Worm (Caenorhabditis elegans) whole organism, L2 larva: Measurements from ENCODE around the gene fbxa-150.

ENCODE experiments used
- C34F6.9 ChIP-seq: fragments of 150-350 bp; optimal IDR thresholded peaks from 2 replicates; lab custom pipeline; 2014; ENCODE audit warnings: missing biosample characterization, missing genetic modification characterization
- F13H6.1 ChIP-seq: sonication (generic microtip); optimal IDR thresholded peaks from 2 replicates; lab custom pipeline; 2016; ENCODE audit warnings: missing genetic modification characterization, missing compliant biosample characterization
- R02D3.7 ChIP-seq: fragments of 150-350 bp; optimal IDR thresholded peaks from 2 replicates; lab custom pipeline; 2014; ENCODE audit warnings: missing biosample characterization, missing genetic modification characterization
- Y55F3AM.14 ChIP-seq: fragments of 200-800 bp; sonication (Bioruptor generic); optimal IDR thresholded peaks from 2 replicates; lab custom pipeline; 2018; ENCODE audit warnings: mild to moderate bottlenecking, missing genetic modification characterization, missing compliant biosample characterization
- alr-1 ChIP-seq: fragments of 150-350 bp; optimal IDR thresholded peaks from 2 replicates; lab custom pipeline; 2014; ENCODE audit warnings: missing biosample characterization, missing genetic modification characterization
- aly-2 ChIP-seq: fragments of 150-350 bp; optimal IDR thresholded peaks from 2 replicates; lab custom pipeline; 2014; ENCODE audit warnings: missing biosample characterization, missing genetic modification characterization
- ama-1 ChIP-seq: fragments of 150-350 bp; optimal IDR thresholded peaks from 2 replicates; lab custom pipeline; 2018; ENCODE audit warnings: inconsistent platforms
- blmp-1 ChIP-seq: sonication (generic microtip); optimal IDR thresholded peaks from 2 replicates; lab custom pipeline; 2017; ENCODE audit warnings: missing genetic modification characterization, mild to moderate bottlenecking, missing compliant biosample characterization, antibody characterized with exemption, moderate library complexity; ENCODE audit not compliant: insufficient read depth
- ceh-16 ChIP-seq: fragments of 150-350 bp; optimal IDR thresholded peaks from 2 replicates; lab custom pipeline; 2014; ENCODE audit warnings: missing biosample characterization, missing genetic modification characterization
- ceh-82 ChIP-seq: fragments of 150-350 bp; optimal IDR thresholded peaks from 2 replicates; lab custom pipeline; 2014; ENCODE audit warnings: missing biosample characterization, missing genetic modification characterization
- crh-2 ChIP-seq: sonication (generic microtip); optimal IDR thresholded peaks from 2 replicates; lab custom pipeline; 2017; ENCODE audit warnings: missing biosample characterization, missing genetic modification characterization
- dmd-4 ChIP-seq: sonication (generic microtip); optimal IDR thresholded peaks from 2 replicates; lab custom pipeline; 2017; ENCODE audit warnings: missing biosample characterization, missing genetic modification characterization
- elt-1 ChIP-seq: fragments of 150-350 bp; optimal IDR thresholded peaks from 2 replicates; lab custom pipeline; 2014; ENCODE audit warnings: missing biosample characterization, missing genetic modification characterization
- elt-3 ChIP-seq: sonication (generic microtip); optimal IDR thresholded peaks from 2 replicates; lab custom pipeline; 2017; ENCODE audit warnings: missing biosample characterization, missing genetic modification characterization
- fos-1 ChIP-seq: fragments of 150-350 bp; optimal IDR thresholded peaks from 2 replicates; lab custom pipeline; 2014; ENCODE audit warnings: missing biosample characterization, missing genetic modification characterization
- gmeb-1 ChIP-seq: fragments of 150-350 bp; optimal IDR thresholded peaks from 2 replicates; lab custom pipeline; 2014; ENCODE audit warnings: missing biosample characterization, missing genetic modification characterization
- lin-11 ChIP-seq: fragments of 150-350 bp; sonication (generic microtip); optimal IDR thresholded peaks from 2 replicates; lab custom pipeline; 2014; ENCODE audit warnings: missing biosample characterization, missing genetic modification characterization, inconsistent platforms, mixed read lengths
- lin-13 ChIP-seq: fragments of 150-350 bp; optimal IDR thresholded peaks from 2 replicates; lab custom pipeline; 2014; ENCODE audit warnings: missing biosample characterization, missing genetic modification reagents, missing genetic modification characterization
- lsy-2 ChIP-seq, 2 experiments: fragments of 150-350 bp in 1 of 2; sonication (generic microtip) in 1 of 2; optimal IDR thresholded peaks; 2 replicates each; lab custom pipeline; 2014 to 2017; ENCODE audit warnings: missing biosample characterization in 2 of 2, missing genetic modification characterization in 2 of 2
- mab-5 ChIP-seq: fragments of 150-350 bp; optimal IDR thresholded peaks from 2 replicates; lab custom pipeline; 2014; ENCODE audit warnings: missing biosample characterization, missing genetic modification characterization
- mbf-1 ChIP-seq: sonication (generic microtip); optimal IDR thresholded peaks from 2 replicates; lab custom pipeline; 2017; ENCODE audit warnings: missing biosample characterization, missing genetic modification characterization
- mdl-1 ChIP-seq, 2 experiments: fragments of 150-350 bp in 1 of 2; sonication (generic microtip) in 1 of 2; optimal IDR thresholded peaks; 2 replicates each; lab custom pipeline; 2017; ENCODE audit warnings: missing biosample characterization in 2 of 2, missing genetic modification characterization in 2 of 2
- nhr-10 ChIP-seq: sonication (generic microtip); optimal IDR thresholded peaks from 2 replicates; lab custom pipeline; 2017; ENCODE audit warnings: missing biosample characterization, missing genetic modification characterization
- nhr-11 ChIP-seq: fragments of 150-350 bp; optimal IDR thresholded peaks from 2 replicates; lab custom pipeline; 2014; ENCODE audit warnings: missing biosample characterization, missing genetic modification characterization
- nhr-12 ChIP-seq: fragments of 150-350 bp; optimal IDR thresholded peaks from 2 replicates; lab custom pipeline; 2014; ENCODE audit warnings: missing biosample characterization, missing genetic modification characterization
- nhr-129 ChIP-seq: fragments of 150-350 bp; optimal IDR thresholded peaks from 2 replicates; lab custom pipeline; 2014; ENCODE audit warnings: missing biosample characterization, missing genetic modification characterization
- nhr-21 ChIP-seq: fragments of 150-350 bp; optimal IDR thresholded peaks from 2 replicates; lab custom pipeline; 2014; ENCODE audit warnings: missing biosample characterization, missing genetic modification characterization
- nhr-23 ChIP-seq: fragments of 150-350 bp; optimal IDR thresholded peaks from 2 replicates; lab custom pipeline; 2014; ENCODE audit warnings: missing biosample characterization, missing genetic modification reagents, missing genetic modification characterization
- nhr-237 ChIP-seq: fragments of 150-350 bp; optimal IDR thresholded peaks from 2 replicates; lab custom pipeline; 2014; ENCODE audit warnings: missing biosample characterization, missing genetic modification characterization
- nhr-25 ChIP-seq: fragments of 150-350 bp; sonication (generic microtip); optimal IDR thresholded peaks from 3 replicates; lab custom pipeline; 2014; ENCODE audit warnings: missing biosample characterization, missing genetic modification characterization
- nhr-6 ChIP-seq: fragments of 150-350 bp; optimal IDR thresholded peaks from 2 replicates; lab custom pipeline; 2014; ENCODE audit warnings: missing biosample characterization, missing genetic modification characterization
- nhr-77 ChIP-seq: fragments of 150-350 bp; optimal IDR thresholded peaks from 2 replicates; lab custom pipeline; 2014; ENCODE audit warnings: missing biosample characterization, missing genetic modification characterization
- peb-1 ChIP-seq: fragments of 150-350 bp; optimal IDR thresholded peaks from 2 replicates; lab custom pipeline; 2014; ENCODE audit warnings: missing biosample characterization, missing genetic modification characterization
- sem-4 ChIP-seq: fragments of 150-350 bp; optimal IDR thresholded peaks from 2 replicates; lab custom pipeline; 2014; ENCODE audit warnings: missing biosample characterization, missing genetic modification reagents, missing genetic modification characterization
- skn-1 ChIP-seq: sonication (generic microtip); optimal IDR thresholded peaks from 2 replicates; lab custom pipeline; 2017; ENCODE audit warnings: missing biosample characterization, missing genetic modification characterization
- sma-9 ChIP-seq, 2 experiments: fragments of 150-350 bp in 1 of 2; sonication (generic microtip) in 1 of 2; optimal IDR thresholded peaks; 2 replicates each; lab custom pipeline; 2014 to 2016; ENCODE audit warnings: missing genetic modification characterization in 2 of 2, mild to moderate bottlenecking in 1 of 2, missing biosample characterization in 1 of 2, missing compliant biosample characterization in 1 of 2, missing genetic modification reagents in 1 of 2, moderate library complexity in 1 of 2
- unc-39 ChIP-seq: fragments of 150-350 bp; optimal IDR thresholded peaks from 2 replicates; lab custom pipeline; 2014; ENCODE audit warnings: missing biosample characterization, missing genetic modification characterization
- unc-55 ChIP-seq: fragments of 150-350 bp; sonication (generic microtip); optimal IDR thresholded peaks from 3 replicates; lab custom pipeline; 2014; ENCODE audit warnings: missing biosample characterization, missing genetic modification reagents, missing genetic modification characterization
- unc-62 ChIP-seq: fragments of 150-350 bp; optimal IDR thresholded peaks from 2 replicates; lab custom pipeline; 2014; ENCODE audit warnings: missing biosample characterization, missing genetic modification reagents, missing genetic modification characterization
- zag-1 ChIP-seq: fragments of 150-350 bp; optimal IDR thresholded peaks from 2 replicates; lab custom pipeline; 2014; ENCODE audit warnings: missing biosample characterization, missing genetic modification characterization
- ztf-1 ChIP-seq: fragments of 200-800 bp; sonication (Bioruptor generic); conservative IDR thresholded peaks from 2 replicates; pipeline ENCODE4 v1.3.6; 2022; ENCODE audit warnings: missing genetic modification characterization, missing compliant biosample characterization
- ztf-11 ChIP-seq: sonication (generic microtip); optimal IDR thresholded peaks from 2 replicates; lab custom pipeline; 2017; ENCODE audit warnings: missing biosample characterization, missing genetic modification characterization

Gene fbxa-150

DNA sequence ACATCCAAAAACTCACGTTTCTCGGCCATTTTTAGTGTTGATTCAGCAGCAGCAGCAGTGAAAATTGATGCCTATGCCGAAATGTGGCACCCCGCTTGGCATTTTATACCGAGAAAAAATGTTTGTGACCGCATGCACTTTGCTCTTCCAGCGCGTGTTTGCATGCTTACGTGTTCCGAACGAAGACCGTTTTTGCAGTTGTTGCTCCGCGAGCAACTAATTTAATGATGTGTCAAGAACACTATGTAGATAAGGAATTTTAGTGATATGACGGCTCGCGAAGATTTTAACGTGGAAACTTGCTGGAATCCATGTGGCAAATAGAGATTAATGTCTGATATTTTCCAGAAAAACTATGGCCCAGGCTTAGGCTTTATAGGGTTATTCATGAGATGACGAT lies 23.4 kb upstream of the fbxa-150 start, which contains the start of gene dct-16:
TSS of gene dct-16 (minus strand) at position 78 of the 400 bp plus-strand sequence.
- TF ChIP-seq crh-2 (tag; lab: Kevin White, UChicago) (peak; percentile 74), ceh-16 (tag; lab: Kevin White, UChicago) (no peak), nhr-25 (tag; lab: Kevin White, UChicago) (no peak), peb-1 (tag; lab: Kevin White, UChicago) (no peak), aly-2 (tag; lab: Kevin White, UChicago) (no peak), blmp-1 (tag; lab: Kevin White, UChicago) (no peak), sma-9 (GFP tag; optimal IDR thresholded peaks at IDR 0.05; lab: Kevin White, UChicago) (peak; percentile 68), sma-9 (tag; optimal IDR thresholded peaks at IDR 0.05; lab: Kevin White, UChicago) (no peak), skn-1 (no peak), C34F6.9 (no peak), nhr-21 (tag; lab: Kevin White, UChicago) (no peak), mbf-1 (tag; lab: Kevin White, UChicago) (no peak), alr-1 (tag; lab: Kevin White, UChicago) (no peak), elt-3 (no peak), F13H6.1 (tag; lab: Kevin White, UChicago) (peak; percentile 5), Y55F3AM.14 (GFP tag; lab: Kevin White, UChicago) (no peak), fos-1 (tag; lab: Kevin White, UChicago) (peak; percentile 58), nhr-10 (tag; lab: Kevin White, UChicago) (no peak), unc-55 (GFP tag; lab: Kevin White, UChicago) (no peak), lin-13 (GFP tag; lab: Kevin White, UChicago) (no peak), lsy-2 (tag; optimal IDR thresholded peaks at IDR 0.05; lab: Kevin White, UChicago) (no peak), unc-39 (tag; lab: Kevin White, UChicago) (no peak), ztf-11 (tag; lab: Kevin White, UChicago) (no peak), lin-11 (tag; lab: Kevin White, UChicago) (no peak), sem-4 (no peak), nhr-6 (tag; lab: Kevin White, UChicago) (no peak), dmd-4 (tag; lab: Kevin White, UChicago) (no peak), elt-1 (no peak), zag-1 (tag; lab: Kevin White, UChicago) (no peak), nhr-12 (no peak), unc-62 (GFP tag; lab: Kevin White, UChicago) (no peak), ama-1 (no peak), mdl-1 (tag; optimal IDR thresholded peaks at IDR 0.05; lab: Kevin White, UChicago) (peak in 1 of 2 experiments; percentile 29), nhr-11 (no peak), nhr-237 (tag; lab: Kevin White, UChicago) (no peak), nhr-129 (tag; lab: Kevin White, UChicago) (no peak), nhr-23 (tag; lab: Kevin White, UChicago) (no peak), mab-5 (tag; lab: Kevin White, UChicago) (no peak), gmeb-1 (tag; lab: Kevin White, UChicago) (peak; percentile 15)

DNA sequence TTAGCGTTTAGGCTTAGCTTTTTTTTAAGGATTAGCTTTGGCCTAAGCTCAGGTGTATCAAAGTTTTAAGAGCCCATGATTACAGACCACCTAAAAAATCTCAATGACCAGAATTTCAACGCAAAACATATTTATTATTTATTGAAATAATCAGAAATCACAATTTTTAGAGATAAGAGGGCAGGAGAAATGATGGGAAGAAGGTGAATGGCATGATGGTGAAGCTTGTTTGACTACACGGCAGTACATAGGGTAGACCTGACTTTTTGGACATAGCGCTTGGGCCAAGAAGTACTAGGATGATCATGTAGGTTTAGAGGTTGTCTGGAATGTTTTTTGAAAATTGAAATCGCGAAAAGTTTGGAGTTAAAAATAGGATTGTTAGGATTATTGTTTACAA lies 22.8 kb upstream of the fbxa-150 start:
- TF ChIP-seq alr-1 (tag; lab: Kevin White, UChicago): no peak
- peak; percentile 34 for TF ChIP-seq fos-1 (tag; lab: Kevin White, UChicago)
- TF ChIP-seq zag-1 (tag; lab: Kevin White, UChicago): no peak

DNA sequence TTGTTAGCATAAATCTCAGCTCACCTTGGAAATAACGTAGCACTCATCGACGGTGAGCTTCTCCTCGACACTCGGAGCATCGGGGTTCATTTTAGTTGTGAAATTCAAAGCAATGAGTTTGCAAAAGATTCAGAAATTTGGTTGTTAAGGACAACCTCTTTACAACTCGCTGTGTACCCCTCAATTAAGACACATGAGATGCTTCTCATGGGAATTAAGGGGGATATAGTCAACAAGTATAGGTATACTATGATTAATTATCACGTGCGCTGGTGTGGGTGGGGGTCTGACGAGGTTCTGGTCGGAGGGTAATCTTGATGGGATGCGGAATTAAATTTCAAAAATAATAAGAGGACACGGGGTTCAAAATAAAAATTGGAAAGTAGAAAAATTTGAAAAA lies 22.0 kb upstream of the fbxa-150 start, which contains the start of gene dct-14:
TSS of gene dct-14 (minus strand) at position 101 of the 400 bp plus-strand sequence.
- no peak for TF ChIP-seq ztf-1 (GFP tag; lab: Robert Waterston, UW)
- no peak for TF ChIP-seq ceh-82 (tag; lab: Kevin White, UChicago)
- no peak for TF ChIP-seq lin-13 (GFP tag; lab: Kevin White, UChicago)
- no peak for TF ChIP-seq alr-1 (tag; lab: Kevin White, UChicago)
- no peak for TF ChIP-seq R02D3.7 (tag; lab: Kevin White, UChicago)
- TF ChIP-seq nhr-77 (tag; lab: Kevin White, UChicago): no peak
